Fruit fly (Drosophila melanogaster) whole organism, embryonic: Measurements from ENCODE around the gene CG34057.

ENCODE experiments used
- Ada2b ChIP-seq: fragments of 200-800 bp; sonication (Bioruptor generic); IDR thresholded peaks from 2 replicates; pipeline ENCODE4 v1.3.6; 2022; ENCODE audit warnings: missing biosample characterization, missing genetic modification characterization
- Atf6 ChIP-seq: fragments of 200-800 bp; sonication (Bioruptor generic); IDR thresholded peaks from 2 replicates; pipeline ENCODE4 v1.3.6; 2022; ENCODE audit warnings: missing biosample characterization, missing genetic modification characterization
- Bgb ChIP-seq: fragments of 200-800 bp; sonication (Bioruptor generic); IDR thresholded peaks from 2 replicates; pipeline ENCODE4 v1.3.6; 2022; ENCODE audit warnings: missing biosample characterization, missing genetic modification characterization; ENCODE audit not compliant: partially characterized antibody
- CG10274 ChIP-seq: fragments of 200-800 bp; sonication (Bioruptor generic); optimal IDR thresholded peaks from 3 replicates; lab custom pipeline; 2017; ENCODE audit warnings: missing biosample characterization, mild to moderate bottlenecking, missing genetic modification characterization
- CG11247 ChIP-seq: fragments of 200-800 bp; sonication (Bioruptor generic); IDR thresholded peaks from 2 replicates; pipeline ENCODE4 v1.3.6; 2022; ENCODE audit warnings: missing biosample characterization, missing genetic modification characterization
- CG11723 ChIP-seq: fragments of 200-800 bp; sonication (Bioruptor generic); optimal IDR thresholded peaks from 2 replicates; lab custom pipeline; 2017; ENCODE audit warnings: missing biosample characterization, mild to moderate bottlenecking, missing genetic modification characterization
- CG12236 ChIP-seq: fragments of 200-800 bp; sonication (Bioruptor generic); optimal IDR thresholded peaks from 2 replicates; lab custom pipeline; 2016; ENCODE audit warnings: missing biosample characterization, missing genetic modification characterization
- CG1233 ChIP-seq: fragments of 200-800 bp; sonication (Bioruptor generic); optimal IDR thresholded peaks from 4 replicates; lab custom pipeline; 2018; ENCODE audit warnings: missing biosample characterization, mild to moderate bottlenecking, missing genetic modification characterization
- CG13624 ChIP-seq: fragments of 200-800 bp; sonication (Bioruptor generic); optimal IDR thresholded peaks from 2 replicates; lab custom pipeline; 2016; ENCODE audit warnings: missing biosample characterization, missing genetic modification characterization
- CG14050 ChIP-seq: fragments of 200-800 bp; sonication (Bioruptor generic); IDR thresholded peaks from 3 replicates; pipeline ENCODE4 v1.3.6; 2022; ENCODE audit warnings: missing biosample characterization, missing genetic modification characterization
- CG17328 ChIP-seq: fragments of 200-800 bp; sonication (Bioruptor generic); IDR thresholded peaks from 2 replicates; pipeline ENCODE4 v1.3.6; 2022; ENCODE audit warnings: missing biosample characterization, missing genetic modification characterization
- CG17829 ChIP-seq: fragments of 200-800 bp; optimal IDR thresholded peaks from 2 replicates; lab custom pipeline; 2019; ENCODE audit warnings: missing biosample characterization, mild to moderate bottlenecking, missing genetic modification characterization, moderate library complexity
- CG18011 ChIP-seq: fragments of 200-800 bp; sonication (Bioruptor generic); optimal IDR thresholded peaks from 2 replicates; lab custom pipeline; 2017; ENCODE audit warnings: missing biosample characterization, missing genetic modification characterization, mild to moderate bottlenecking, moderate library complexity, missing genotype
- CG30403 ChIP-seq: fragments of 200-800 bp; sonication (Bioruptor generic); optimal IDR thresholded peaks from 3 replicates; lab custom pipeline; 2016; ENCODE audit warnings: missing biosample characterization, missing genetic modification characterization
- CG31441 ChIP-seq: fragments of 200-800 bp; sonication (Bioruptor generic); IDR thresholded peaks from 2 replicates; pipeline ENCODE4 v1.3.6; 2022; ENCODE audit warnings: missing biosample characterization, missing genetic modification characterization
- CG3163 ChIP-seq: fragments of 200-800 bp; sonication (Bioruptor generic); optimal IDR thresholded peaks from 3 replicates; lab custom pipeline; 2016; ENCODE audit warnings: missing biosample characterization, missing genetic modification characterization
- CG4424 ChIP-seq: fragments of 200-800 bp; sonication (Bioruptor generic); optimal IDR thresholded peaks from 3 replicates; lab custom pipeline; 2016; ENCODE audit warnings: missing biosample characterization, missing genetic modification characterization
- CG8281 ChIP-seq: fragments of 200-800 bp; sonication (Bioruptor generic); optimal IDR thresholded peaks from 2 replicates; lab custom pipeline; 2018; ENCODE audit warnings: missing biosample characterization, mild to moderate bottlenecking, missing genetic modification characterization, moderate library complexity
- CG8388 ChIP-seq: fragments of 200-800 bp; sonication (Bioruptor generic); optimal IDR thresholded peaks from 2 replicates; lab custom pipeline; 2019; ENCODE audit warnings: missing biosample characterization, mild to moderate bottlenecking, missing genetic modification characterization, moderate library complexity
- CG9876 ChIP-seq: fragments of 200-800 bp; sonication (Bioruptor generic); optimal IDR thresholded peaks from 2 replicates; lab custom pipeline; 2016; ENCODE audit warnings: missing biosample characterization, missing genetic modification characterization
- Dp ChIP-seq: fragments of 200-800 bp; sonication (Bioruptor generic); optimal IDR thresholded peaks from 2 replicates; lab custom pipeline; 2018; ENCODE audit warnings: missing biosample characterization, mild to moderate bottlenecking, missing genetic modification characterization, moderate library complexity
- Gug ChIP-seq: fragments of 200-800 bp; sonication (Bioruptor generic); IDR thresholded peaks from 4 replicates; pipeline ENCODE4 v1.3.6; 2022; ENCODE audit warnings: missing biosample characterization, missing genetic modification characterization
- H15 ChIP-seq: fragments of 200-800 bp; sonication (Bioruptor generic); IDR thresholded peaks from 3 replicates; pipeline ENCODE4 v1.3.6; 2022; ENCODE audit warnings: missing biosample characterization, missing genetic modification characterization
- HLH54F ChIP-seq: fragments of 200-800 bp; sonication (Bioruptor generic); optimal IDR thresholded peaks from 3 replicates; lab custom pipeline; 2016; ENCODE audit warnings: missing biosample characterization, missing genetic modification characterization
- HmgD ChIP-seq: fragments of 200-800 bp; sonication (Bioruptor generic); optimal IDR thresholded peaks from 3 replicates; lab custom pipeline; 2016; ENCODE audit warnings: missing biosample characterization, missing genetic modification characterization
- Lhr ChIP-seq: fragments of 200-800 bp; sonication (Bioruptor generic); optimal IDR thresholded peaks from 3 replicates; lab custom pipeline; 2017; ENCODE audit warnings: mild to moderate bottlenecking, missing biosample characterization, missing genetic modification reagents, missing genetic modification characterization
- Mrtf ChIP-seq: fragments of 200-800 bp; sonication (Bioruptor generic); IDR thresholded peaks from 3 replicates; pipeline ENCODE4 v1.3.6; 2022; ENCODE audit warnings: missing biosample characterization, missing genetic modification characterization
- Opbp ChIP-seq: fragments of 200-800 bp; sonication (Bioruptor generic); IDR thresholded peaks from 3 replicates; pipeline ENCODE4 v1.3.6; 2022; ENCODE audit warnings: missing biosample characterization, missing genetic modification characterization; ENCODE audit not compliant: partially characterized antibody
- Optix ChIP-seq: fragments of 200-800 bp; sonication (Bioruptor generic); IDR thresholded peaks from 3 replicates; pipeline ENCODE4 v1.3.6; 2022; ENCODE audit warnings: missing biosample characterization, missing genetic modification characterization
- Spps ChIP-seq: fragments of 200-800 bp; sonication (Bioruptor generic); optimal IDR thresholded peaks from 2 replicates; lab custom pipeline; 2018; ENCODE audit warnings: missing biosample characterization, mild to moderate bottlenecking, missing genetic modification characterization
- corto ChIP-seq: fragments of 200-800 bp; sonication (Bioruptor generic); optimal IDR thresholded peaks from 2 replicates; lab custom pipeline; 2016; ENCODE audit warnings: missing biosample characterization, mild to moderate bottlenecking, missing genetic modification characterization, moderate library complexity
- dmrt11E ChIP-seq: fragments of 200-800 bp; sonication (Bioruptor generic); optimal IDR thresholded peaks from 3 replicates; lab custom pipeline; 2018; ENCODE audit warnings: missing biosample characterization, mild to moderate bottlenecking, missing genetic modification characterization, moderate library complexity
- esg ChIP-seq: fragments of 200-800 bp; sonication (Bioruptor generic); conservative IDR thresholded peaks from 2 replicates; pipeline ENCODE4 v1.3.6; 2022; ENCODE audit warnings: missing biosample characterization, missing genetic modification characterization
- gce ChIP-seq: fragments of 200-800 bp; sonication (Bioruptor generic); IDR thresholded peaks from 3 replicates; pipeline ENCODE4 v1.3.6; 2022; ENCODE audit warnings: missing biosample characterization, missing genetic modification characterization
- gro ChIP-seq: fragments of 200-800 bp; sonication (Bioruptor generic); optimal IDR thresholded peaks from 2 replicates; lab custom pipeline; 2016; ENCODE audit warnings: missing biosample characterization, missing genetic modification characterization
- h ChIP-seq: fragments of >200 bp; optimal IDR thresholded peaks from 2 replicates; lab custom pipeline; 2017
- hb ChIP-seq: fragments of 200-800 bp; sonication (Bioruptor generic); IDR thresholded peaks from 3 replicates; pipeline ENCODE4 v1.3.6; 2022; ENCODE audit warnings: missing biosample characterization, missing genetic modification characterization; ENCODE audit not compliant: partially characterized antibody
- knrl ChIP-seq: fragments of 200-800 bp; sonication (Bioruptor generic); IDR thresholded peaks from 3 replicates; pipeline ENCODE4 v1.3.6; 2022; ENCODE audit warnings: missing biosample characterization, missing genetic modification characterization; ENCODE audit not compliant: partially characterized antibody
- lab ChIP-seq: fragments of 200-800 bp; sonication (Bioruptor generic); optimal IDR thresholded peaks from 3 replicates; lab custom pipeline; 2017; ENCODE audit warnings: missing biosample characterization, missing genetic modification characterization, mild to moderate bottlenecking, moderate library complexity, missing genetic modification reagents
- lmd ChIP-seq: fragments of 200-800 bp; sonication (Bioruptor generic); IDR thresholded peaks from 2 replicates; pipeline ENCODE4 v1.3.6; 2022; ENCODE audit warnings: missing biosample characterization, missing genetic modification characterization
- otp ChIP-seq: fragments of 200-800 bp; sonication (Bioruptor generic); IDR thresholded peaks from 3 replicates; pipeline ENCODE4, ENCODE4 v1.3.6; 2022; ENCODE audit warnings: missing biosample characterization, missing genetic modification characterization
- peb ChIP-seq: fragments of 200-800 bp; sonication (Bioruptor generic); IDR thresholded peaks from 2 replicates; pipeline ENCODE4 v1.3.6; 2022; ENCODE audit warnings: missing biosample characterization, missing genetic modification characterization
- ranshi ChIP-seq: fragments of 200-800 bp; sonication (Bioruptor generic); IDR thresholded peaks from 2 replicates; pipeline ENCODE4 v1.3.6; 2022; ENCODE audit warnings: missing biosample characterization, missing genetic modification characterization
- repo ChIP-seq: fragments of 200-800 bp; sonication (Bioruptor generic); optimal IDR thresholded peaks from 2 replicates; lab custom pipeline; 2016; ENCODE audit warnings: missing biosample characterization, missing genetic modification characterization
- sens ChIP-seq: fragments of 200-800 bp; sonication (Bioruptor generic); peaks from one replicate; lab custom pipeline; 2016; ENCODE audit warnings: missing biosample characterization, missing genetic modification characterization
- sna ChIP-seq: fragments of 200-800 bp; sonication (Bioruptor generic); IDR thresholded peaks from 2 replicates; pipeline ENCODE4 v1.3.6; 2022; ENCODE audit warnings: missing biosample characterization, missing genetic modification characterization; ENCODE audit not compliant: partially characterized antibody
- stc ChIP-seq: fragments of 200-800 bp; sonication (Bioruptor generic); IDR thresholded peaks from 2 replicates; pipeline ENCODE4 v1.3.6; 2022; ENCODE audit warnings: missing biosample characterization, missing genetic modification characterization
- tgo ChIP-seq: fragments of 200-800 bp; sonication (Bioruptor generic); IDR thresholded peaks from 3 replicates; pipeline ENCODE4 v1.3.6; 2022; ENCODE audit warnings: missing biosample characterization, missing genetic modification characterization
- unpg ChIP-seq: fragments of 200-800 bp; sonication (Bioruptor generic); optimal IDR thresholded peaks from 3 replicates; lab custom pipeline; 2018; ENCODE audit warnings: missing biosample characterization, mild to moderate bottlenecking, missing genetic modification characterization, moderate library complexity
- wor ChIP-seq: fragments of 200-800 bp; sonication (Bioruptor generic); IDR thresholded peaks from 2 replicates; pipeline ENCODE4 v1.3.6; 2022; ENCODE audit warnings: missing biosample characterization, missing genetic modification characterization
- zfh2 ChIP-seq: fragments of 200-800 bp; sonication (Bioruptor generic); optimal IDR thresholded peaks from 2 replicates; lab custom pipeline; 2016; ENCODE audit warnings: missing biosample characterization, missing genetic modification characterization

Gene CG34057

DNA sequence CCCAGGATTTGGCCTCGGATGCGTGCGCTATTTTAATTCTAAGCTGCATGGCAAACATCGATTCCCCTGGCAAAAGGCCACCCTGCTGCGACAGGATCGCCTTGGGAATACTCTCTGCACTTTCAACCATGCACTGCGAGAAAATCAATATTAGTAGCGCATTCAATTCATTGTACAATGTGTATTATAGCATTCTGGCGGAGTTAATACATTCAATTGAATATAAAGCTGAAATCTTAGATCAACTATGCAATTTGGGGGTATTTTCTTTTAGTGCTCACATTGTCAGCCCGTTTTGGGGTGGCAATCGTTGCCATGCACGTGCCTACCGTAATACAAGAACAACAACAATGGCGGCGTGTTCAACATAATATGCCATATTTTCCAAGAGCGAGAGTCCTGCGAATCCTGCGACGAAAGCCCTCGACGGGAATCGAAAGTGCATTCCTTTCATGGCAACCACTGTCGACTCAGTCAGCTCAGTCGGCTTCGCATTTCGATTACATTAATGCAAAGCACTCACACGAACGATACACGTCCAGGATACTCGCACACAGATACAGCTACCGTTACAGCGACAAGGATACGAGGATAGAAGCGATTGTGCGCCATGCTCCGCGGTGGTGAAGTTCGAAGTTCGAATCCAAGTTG is 10.6 kb downstream of the CG34057 start (continued):
- TF ChIP-seq Atf6 (GFP tag; lab: Robert Waterston, UW) = no peak
- no peak for TF ChIP-seq Opbp (GFP tag; lab: Robert Waterston, UW)
- TF ChIP-seq CG17829 (tag; lab: Kevin White, UChicago) = peak; percentile 43
- peak; percentile 38 for TF ChIP-seq CG30403 (GFP tag; lab: Kevin White, UChicago)
- TF ChIP-seq CG8388 = peak; percentile 36
- TF ChIP-seq corto (GFP tag; lab: Kevin White, UChicago) = peak; percentile 50
- no peak for TF ChIP-seq CG13624 (GFP tag; lab: Kevin White, UChicago)
- peak; percentile 15; the same call in 1 of the 2 replicates for TF ChIP-seq CG31441
- TF ChIP-seq Bgb (GFP tag; lab: Robert Waterston, UW) = no peak
- no peak for TF ChIP-seq hb (GFP tag; lab: Robert Waterston, UW)
- TF ChIP-seq CG4424 (GFP tag; lab: Kevin White, UChicago) = peak; percentile 40
- TF ChIP-seq Ada2b (GFP tag; lab: Robert Waterston, UW) = no peak
- TF ChIP-seq CG14050 (GFP tag; lab: Robert Waterston, UW) = no peak
- peak; percentile 26; the same call in 1 of the 2 replicates for TF ChIP-seq esg
- TF ChIP-seq sens = peak; percentile 92
- TF ChIP-seq zfh2 (GFP tag; lab: Kevin White, UChicago) = no peak
- no peak for TF ChIP-seq CG18011
- peak; percentile 33; the same call in 1 of the 3 replicates for TF ChIP-seq otp (GFP tag; lab: Robert Waterston, UW)
- TF ChIP-seq CG17328 (GFP tag; lab: Robert Waterston, UW) = peak; percentile 39
- peak; percentile 18 for TF ChIP-seq unpg
- TF ChIP-seq sna (GFP tag; lab: Robert Waterston, UW) = no peak
- TF ChIP-seq knrl (GFP tag; lab: Robert Waterston, UW) = no peak
- no peak for TF ChIP-seq Gug (GFP tag; lab: Robert Waterston, UW)
- no peak for TF ChIP-seq Mrtf (GFP tag; lab: Robert Waterston, UW)
- peak; percentile 17 for TF ChIP-seq Spps (tag; lab: Kevin White, UChicago)
- TF ChIP-seq HmgD (GFP tag; lab: Kevin White, UChicago) = no peak
- peak; percentile 68 for TF ChIP-seq dmrt11E
- no peak for TF ChIP-seq lab (GFP tag; lab: Kevin White, UChicago)
- no peak for TF ChIP-seq CG9876
- no peak for TF ChIP-seq h (lab: Kevin White, UChicago)
- TF ChIP-seq repo (GFP tag; lab: Kevin White, UChicago) = no peak
- TF ChIP-seq CG11723 = no peak
- no peak for TF ChIP-seq ranshi
- TF ChIP-seq Optix (GFP tag; lab: Robert Waterston, UW) = no peak
- no peak for TF ChIP-seq wor (GFP tag; lab: Robert Waterston, UW)
- no peak for TF ChIP-seq HLH54F (GFP tag; lab: Kevin White, UChicago)
- TF ChIP-seq CG1233 = no peak
- no peak for TF ChIP-seq gro
- TF ChIP-seq CG11247 = no peak
- no peak for TF ChIP-seq Dp
- no peak for TF ChIP-seq CG3163 (GFP tag; lab: Kevin White, UChicago)
- no peak for TF ChIP-seq lmd (GFP tag; lab: Robert Waterston, UW)
- TF ChIP-seq gce (GFP tag; lab: Robert Waterston, UW) = 0 out of 3 replicates have a peak, but pooled peaks have one; percentile 28
- TF ChIP-seq CG12236 (GFP tag; lab: Kevin White, UChicago) = no peak
- TF ChIP-seq Lhr = no peak
- no peak for TF ChIP-seq CG8281
- TF ChIP-seq CG10274 (GFP tag; lab: Kevin White, UChicago) = no peak
- no peak for TF ChIP-seq H15 (GFP tag; lab: Robert Waterston, UW)
- no peak for TF ChIP-seq tgo (GFP tag; lab: Robert Waterston, UW)
- 0 out of 2 replicates have a peak, but pooled peaks have one; percentile 19 for TF ChIP-seq stc (GFP tag; lab: Robert Waterston, UW)
- no peak for TF ChIP-seq peb (GFP tag; lab: Robert Waterston, UW)
